Worm (Caenorhabditis elegans): ENCODE measurements around the gene T23F6.3.
A peak's percentile ranks its signal among the peaks of the same experiment; 100 is the strongest.

The T23F6.3 gene

DNA sequence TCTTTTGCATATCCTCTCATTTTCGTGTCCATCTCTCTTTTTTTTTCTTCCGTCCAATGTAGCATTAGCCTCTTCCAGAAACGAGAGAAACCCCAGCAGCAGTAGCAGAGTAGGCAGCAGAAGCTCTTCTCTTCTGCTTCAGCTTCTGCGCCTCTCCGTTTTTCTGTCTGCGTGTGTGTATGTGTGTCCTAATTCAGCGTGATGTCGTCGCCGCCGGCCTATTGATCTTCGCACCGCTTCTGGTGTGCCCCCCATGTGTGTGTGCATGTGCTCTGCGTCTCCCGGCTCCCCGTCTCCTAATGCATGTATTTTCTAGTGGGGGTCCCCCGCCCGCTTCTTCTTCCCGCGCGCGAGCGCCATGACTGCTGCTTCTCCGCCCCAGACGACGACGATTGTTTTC is 46.9 kb upstream of the T23F6.3 start (continued):
- TF ChIP-seq ceh-30 (tag; optimal IDR thresholded peaks at IDR 0.05) (no peak), ttx-3 (tag; optimal IDR thresholded peaks at IDR 0.05) (no peak), ceh-19 (GFP tag; optimal IDR thresholded peaks at IDR 0.05) (peak; percentile 1), dve-1 (tag; optimal IDR thresholded peaks at IDR 0.05) (no peak), ceh-45 (GFP tag; IDR thresholded peaks at IDR 0.05) (0 out of 2 replicates have a peak, but pooled peaks have one; percentile 8), ceh-18 (tag; optimal IDR thresholded peaks at IDR 0.05) (peak; percentile 72), elt-4 (tag; optimal IDR thresholded peaks at IDR 0.05) (no peak), odd-2 (tag; optimal IDR thresholded peaks at IDR 0.05) (no peak), unc-3 (GFP tag; conservative IDR thresholded peaks at IDR 0.05) (no peak; the same call in 1 of the 2 replicates), unc-3 (tag; optimal IDR thresholded peaks at IDR 0.05) (peak; percentile 11), fax-1 (tag; optimal IDR thresholded peaks at IDR 0.05) (peak; percentile 67), Y22D7AL.16 (tag; optimal IDR thresholded peaks at IDR 0.05) (no peak), ceh-6 (GFP tag; optimal IDR thresholded peaks at IDR 0.05) (no peak), pha-4 (tag; optimal IDR thresholded peaks at IDR 0.05) (no peak), unc-55 (GFP tag; optimal IDR thresholded peaks at IDR 0.05) (no peak), gmeb-2 (tag; optimal IDR thresholded peaks at IDR 0.05) (no peak), nfya-1 (tag; optimal IDR thresholded peaks at IDR 0.05) (peak; percentile 44), zip-5 (tag; optimal IDR thresholded peaks at IDR 0.05) (no peak), ceh-48 (tag; optimal IDR thresholded peaks at IDR 0.05) (peak; percentile 81), lin-11 (tag; optimal IDR thresholded peaks at IDR 0.05) (no peak), syd-9 (tag; optimal IDR thresholded peaks at IDR 0.05) (peak; percentile 50), ceh-22 (tag; optimal IDR thresholded peaks at IDR 0.05) (no peak), hlh-6 (tag; optimal IDR thresholded peaks at IDR 0.05) (no peak), hlh-8 (tag; optimal IDR thresholded peaks at IDR 0.05) (no peak), ceh-31 (tag; optimal IDR thresholded peaks at IDR 0.05) (peak; percentile 85), tbx-2 (tag; optimal IDR thresholded peaks at IDR 0.05) (peak; percentile 65), madf-2 (tag; optimal IDR thresholded peaks at IDR 0.05) (no peak), hlh-13 (GFP tag; optimal IDR thresholded peaks at IDR 0.05) (no peak), nhr-232 (tag; optimal IDR thresholded peaks at IDR 0.05) (no peak), mec-3 (tag; optimal IDR thresholded peaks at IDR 0.05; ENCODE audit: borderline replicate concordance) (peak; percentile 11), ceh-14 (tag; optimal IDR thresholded peaks at IDR 0.05) (peak; percentile 71)

DNA sequence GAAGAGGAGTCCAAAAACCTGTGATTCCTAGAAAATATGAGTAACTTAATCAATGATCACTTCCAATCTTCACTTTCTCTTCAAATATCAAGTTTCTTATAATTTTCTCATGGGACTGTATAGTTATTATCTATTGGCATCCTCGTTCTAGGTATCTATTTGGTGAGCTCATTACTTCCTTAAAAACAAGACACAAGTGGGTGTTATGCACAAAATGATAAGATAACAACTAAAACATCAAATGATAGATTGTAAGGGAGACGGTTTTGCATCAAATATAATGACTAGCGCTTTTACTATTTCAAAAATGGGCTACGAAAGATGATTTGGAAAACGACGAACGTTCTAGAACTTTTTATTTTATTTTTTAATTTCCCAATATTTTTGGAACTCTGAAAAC is 40.5 kb upstream of the T23F6.3 start, which contains the start of gene ZK897.10:
Gene ZK897.10, plus strand, starts transcription at position 285 of the 400 bp plus-strand sequence.
- TF ChIP-seq K09A11.1 (tag; optimal IDR thresholded peaks at IDR 0.05; ENCODE audit: insufficient read depth): no peak
- TF ChIP-seq elt-2 (tag; optimal IDR thresholded peaks at IDR 0.05): peak; percentile 86

DNA sequence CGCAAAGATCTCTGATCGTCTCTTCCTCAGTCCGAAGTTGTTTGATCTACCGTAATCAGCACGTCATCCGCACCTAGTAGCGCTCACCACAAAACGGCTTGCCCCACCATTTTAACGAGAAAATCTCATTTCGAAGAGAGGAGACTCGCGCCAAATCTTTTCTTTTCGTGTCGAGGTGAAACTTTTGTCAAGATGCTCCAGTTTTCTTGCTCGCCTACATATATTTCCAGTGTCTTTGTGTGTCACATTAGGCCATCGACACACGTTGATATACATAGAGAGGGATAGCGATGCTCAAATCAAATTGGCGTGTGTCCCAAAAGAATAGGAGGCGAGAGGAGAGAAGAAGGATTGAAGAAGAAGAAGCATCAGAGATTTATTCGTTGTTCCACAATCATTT is 38.2 kb upstream of the T23F6.3 start:
- TF ChIP-seq odd-2 (tag; optimal IDR thresholded peaks at IDR 0.05) (no peak), hlh-15 (tag; optimal IDR thresholded peaks at IDR 0.05) (no peak), unc-42 (tag; optimal IDR thresholded peaks at IDR 0.05) (peak; percentile 90), tbx-2 (tag; optimal IDR thresholded peaks at IDR 0.05) (no peak), che-1 (tag; optimal IDR thresholded peaks at IDR 0.05) (no peak)

DNA sequence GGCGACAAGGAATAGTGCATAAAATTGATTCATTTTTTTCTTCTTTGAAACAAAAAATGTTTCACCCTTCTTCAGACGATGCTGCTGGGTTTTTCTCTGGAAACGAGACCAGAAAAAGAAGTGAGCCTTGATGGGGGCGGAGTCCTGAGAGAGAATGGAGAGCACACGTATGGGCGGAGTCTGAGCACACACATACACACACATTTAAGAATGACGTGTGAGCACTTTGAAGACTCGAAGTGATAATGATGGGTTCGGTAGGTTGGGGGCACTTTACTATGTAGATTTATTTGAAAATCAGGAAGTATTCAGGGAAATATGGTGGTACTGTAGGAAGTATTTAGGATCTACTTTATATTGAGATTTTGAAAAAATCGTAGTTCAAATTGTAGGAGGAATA is 32.9 kb upstream of the T23F6.3 start, which contains the start of gene flp-9:
Gene flp-9, minus strand, starts transcription at position 101 of the 400 bp plus-strand sequence.
- TF ChIP-seq unc-42 (tag; optimal IDR thresholded peaks at IDR 0.05): no peak
- TF ChIP-seq pha-2 (tag; optimal IDR thresholded peaks at IDR 0.05): no peak
- no peak for TF ChIP-seq lin-11 (tag; optimal IDR thresholded peaks at IDR 0.05)
- TF ChIP-seq ceh-34 (tag; optimal IDR thresholded peaks at IDR 0.05): no peak
- no peak for TF ChIP-seq T23F11.4 (GFP tag; optimal IDR thresholded peaks at IDR 0.05)
- TF ChIP-seq ceh-2 (tag; optimal IDR thresholded peaks at IDR 0.05): no peak
- TF ChIP-seq sdc-2 (tag; optimal IDR thresholded peaks at IDR 0.05): no peak
